Worm (Caenorhabditis elegans): ENCODE measurements around the gene F54D12.9.

DNA sequence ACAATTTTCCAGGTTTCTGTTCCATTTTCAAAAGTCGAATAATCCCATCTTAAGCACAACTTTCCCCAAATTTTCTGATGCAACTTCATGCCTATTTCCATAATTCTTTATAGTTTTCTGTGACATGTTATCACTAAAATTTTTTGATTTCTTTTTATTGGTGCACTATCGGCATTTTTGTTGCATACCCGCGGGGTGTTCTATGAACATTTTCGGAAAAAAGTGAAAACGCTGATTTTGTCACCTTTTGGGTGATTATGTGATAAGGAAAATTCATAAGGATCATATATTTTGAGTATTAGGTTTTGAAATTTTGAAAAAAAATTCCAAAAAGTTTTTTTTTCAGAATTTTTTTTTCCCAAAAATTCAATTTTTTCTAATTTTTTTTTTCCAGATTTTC lies 5.0 kb upstream of the F54D12.9 start, which contains the start of gene aat-7:
- no peak for TF ChIP-seq ref-1 (GFP tag; conservative IDR thresholded peaks at IDR 0.05)
- TF ChIP-seq T22C8.4 (GFP tag; IDR thresholded peaks at IDR 0.05), result no peak

Measured in whole organism, midembryonic.